Worm (Caenorhabditis elegans) whole organism, L4 larva: ENCODE results near the gene Y105C5A.24.
A peak's percentile ranks its signal among the peaks of the same experiment; 100 is the strongest.

Experiments
- ZK337.2 ChIP-seq: fragments of 200-800 bp; sonication (Bioruptor generic); IDR thresholded peaks from 2 replicates; pipeline ENCODE4 v1.3.6; 2022; ENCODE audit warnings: missing genetic modification reagents, missing genetic modification characterization, missing compliant biosample characterization
- dmd-6 ChIP-seq: fragments of 200-800 bp; sonication (Bioruptor generic); IDR thresholded peaks from 2 replicates; pipeline ENCODE4 v1.3.6; 2022; ENCODE audit warnings: missing genetic modification reagents, missing genetic modification characterization, missing compliant biosample characterization
- egl-43 ChIP-seq: fragments of 200-800 bp; sonication (Bioruptor generic); IDR thresholded peaks from 2 replicates; pipeline ENCODE4 v1.3.6; 2022; ENCODE audit warnings: missing genetic modification reagents, missing genetic modification characterization, missing compliant biosample characterization
- fos-1 ChIP-seq: fragments of 150-350 bp; optimal IDR thresholded peaks from 2 replicates; lab custom pipeline; 2014; ENCODE audit warnings: missing biosample characterization, missing genetic modification characterization
- lsy-2 ChIP-seq, 2 experiments: fragments of 150-350 bp in 1 of 2; sonication (generic microtip) in 1 of 2; optimal IDR thresholded peaks; 2 replicates each; lab custom pipeline; 2014 to 2017; ENCODE audit warnings: missing biosample characterization in 2 of 2, missing genetic modification characterization in 2 of 2
- madf-5 ChIP-seq, 2 experiments: fragments of 200-800 bp; sonication (Bioruptor generic); IDR thresholded peaks; 2 replicates each; pipeline ENCODE4 v1.3.6; 2022; ENCODE audit warnings: missing compliant biosample characterization in 2 of 2, missing genetic modification characterization in 2 of 2
- nhr-11 ChIP-seq: fragments of 150-350 bp; optimal IDR thresholded peaks from 2 replicates; lab custom pipeline; 2014; ENCODE audit warnings: missing biosample characterization, missing genetic modification characterization
- nhr-28 ChIP-seq: fragments of 150-350 bp; optimal IDR thresholded peaks from 2 replicates; lab custom pipeline; 2014; ENCODE audit warnings: missing biosample characterization, missing genetic modification characterization
- pha-4 ChIP-seq, 2 experiments: fragments of 150-350 bp in 1 of 2; fragments of 200-800 bp in 1 of 2; sonication (Bioruptor generic) in 1 of 2; IDR thresholded peaks in 1 of 2; optimal IDR thresholded peaks in 1 of 2; 2 replicates each; pipeline versions ENCODE4 v1.3.6 to Lab custom; 2014 to 2022; ENCODE audit warnings: missing genetic modification characterization in 2 of 2, missing genetic modification reagents in 2 of 2, missing biosample characterization in 1 of 2, missing compliant biosample characterization in 1 of 2
- spr-1 ChIP-seq: sonication (generic microtip); optimal IDR thresholded peaks from 2 replicates; lab custom pipeline; 2016; ENCODE audit warnings: mild to moderate bottlenecking, missing genetic modification characterization, missing compliant biosample characterization
- spr-3 ChIP-seq: fragments of 200-800 bp; sonication (Bioruptor generic); optimal IDR thresholded peaks from 2 replicates; lab custom pipeline; 2018; ENCODE audit warnings: mild to moderate bottlenecking, missing genetic modification characterization, missing compliant biosample characterization
- unc-39 ChIP-seq: sonication (generic microtip); optimal IDR thresholded peaks from 2 replicates; lab custom pipeline; 2017; ENCODE audit warnings: missing biosample characterization, missing genetic modification characterization
- zfp-2 ChIP-seq: sonication (generic microtip); optimal IDR thresholded peaks from 2 replicates; lab custom pipeline; 2016; ENCODE audit warnings: mild to moderate bottlenecking, missing genetic modification characterization, missing compliant biosample characterization

DNA sequence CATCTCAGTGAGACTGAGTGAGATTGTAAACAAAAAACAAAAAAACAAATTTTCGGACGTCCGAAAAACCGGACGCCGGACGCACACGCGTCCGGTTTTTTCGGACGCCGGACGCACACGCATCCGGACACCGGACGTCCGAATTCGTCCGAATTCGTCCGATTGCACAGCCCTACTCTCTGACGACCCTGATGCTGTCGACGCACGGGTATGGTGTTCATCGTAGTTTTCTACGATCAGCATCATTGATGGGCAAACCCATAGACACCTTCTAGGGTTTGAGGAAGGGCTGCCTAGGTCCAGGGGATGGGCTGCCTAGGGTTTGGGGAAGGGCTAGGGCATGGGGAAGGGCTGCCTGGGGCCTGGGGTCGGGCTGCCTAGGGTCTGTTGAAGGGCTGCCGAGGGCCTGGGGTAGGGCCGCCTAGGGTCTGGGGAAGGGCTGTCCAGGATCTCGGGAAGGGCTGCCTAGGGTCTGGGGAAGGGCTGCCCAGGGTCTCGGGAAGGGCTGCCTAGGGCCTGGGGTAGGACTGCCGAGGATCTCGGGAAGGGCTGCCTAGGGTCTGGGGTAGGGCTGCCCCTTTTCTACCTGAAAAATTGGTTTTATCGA, 4.2 kb downstream of the Y105C5A.24 start:
- no peak for TF ChIP-seq spr-1
- TF ChIP-seq lsy-2 (tag; optimal IDR thresholded peaks at IDR 0.05; lab: Kevin White, UChicago), result no peak
- no peak for TF ChIP-seq spr-3 (GFP tag; lab: Kevin White, UChicago)
- no peak for TF ChIP-seq unc-39 (tag; lab: Kevin White, UChicago)
- TF ChIP-seq egl-43, result no peak
- no peak for TF ChIP-seq ZK337.2
- no peak for TF ChIP-seq nhr-28
- TF ChIP-seq fos-1 (tag; lab: Kevin White, UChicago), result no peak
- no peak for TF ChIP-seq dmd-6 (GFP tag; lab: Robert Waterston, UW)
- TF ChIP-seq madf-5 (GFP tag; IDR thresholded peaks at IDR 0.05; lab: Robert Waterston, UW), result 0 out of 4 replicates have a peak, but pooled peaks of 1 of the 2 experiments have one; percentile 4
- no peak for TF ChIP-seq nhr-11 (tag; lab: Kevin White, UChicago)
- TF ChIP-seq pha-4 (GFP tag; IDR thresholded peaks at IDR 0.05; lab: Robert Waterston, UW), result no peak
- no peak for TF ChIP-seq pha-4 (tag; optimal IDR thresholded peaks at IDR 0.05; lab: Kevin White, UChicago)
- TF ChIP-seq zfp-2, result no peak
